Fruit fly (Drosophila melanogaster) whole organism, pupa: Measurements from ENCODE around the gene CG3323.

ENCODE experiments used
- CG10348 ChIP-seq: fragments of 200-800 bp; sonication (Bioruptor generic); IDR thresholded peaks from 2 replicates; pipeline ENCODE4 v1.3.6; 2022; ENCODE audit warnings: missing biosample characterization, missing genetic modification characterization
- CG13204 ChIP-seq: fragments of 200-800 bp; sonication (Bioruptor generic); optimal IDR thresholded peaks from 2 replicates; lab custom pipeline; 2018; ENCODE audit warnings: missing biosample characterization, mild to moderate bottlenecking, missing genetic modification characterization, moderate library complexity
- CG14655 ChIP-seq: fragments of 200-800 bp; sonication (Bioruptor generic); optimal IDR thresholded peaks from 3 replicates; lab custom pipeline; 2017; ENCODE audit warnings: mild to moderate bottlenecking, missing biosample characterization, missing genetic modification reagents, missing genetic modification characterization
- CG15710 ChIP-seq: fragments of 200-800 bp; sonication (Bioruptor generic); optimal IDR thresholded peaks from 2 replicates; lab custom pipeline; 2018; ENCODE audit warnings: missing biosample characterization, mild to moderate bottlenecking, missing genetic modification characterization, moderate library complexity
- CG17806 ChIP-seq: fragments of 200-800 bp; sonication (Bioruptor generic); optimal IDR thresholded peaks from 2 replicates; lab custom pipeline; 2018; ENCODE audit warnings: missing biosample characterization, mild to moderate bottlenecking, missing genetic modification characterization, moderate library complexity
- CG32121 ChIP-seq: fragments of 200-800 bp; sonication (Bioruptor generic); IDR thresholded peaks from 2 replicates; pipeline ENCODE4 v1.3.6; 2022; ENCODE audit warnings: missing biosample characterization, missing genetic modification characterization
- D1 ChIP-seq: fragments of 200-800 bp; sonication (Bioruptor generic); optimal IDR thresholded peaks from 2 replicates; lab custom pipeline; 2018; ENCODE audit warnings: missing biosample characterization, mild to moderate bottlenecking, missing genetic modification characterization, moderate library complexity
- Ets98B ChIP-seq: fragments of 200-800 bp; sonication (Bioruptor generic); IDR thresholded peaks from 2 replicates; pipeline ENCODE4 v1.3.6; 2022; ENCODE audit warnings: missing biosample characterization, missing genetic modification characterization
- Pif1A ChIP-seq: fragments of 200-800 bp; sonication (Bioruptor generic); optimal IDR thresholded peaks from 3 replicates; lab custom pipeline; 2016; ENCODE audit warnings: missing biosample characterization, missing genetic modification characterization
- fd96Ca ChIP-seq: fragments of 200-800 bp; sonication (Bioruptor generic); IDR thresholded peaks from 3 replicates; pipeline ENCODE4 v1.3.6; 2022; ENCODE audit warnings: missing biosample characterization, missing genetic modification characterization

DNA sequence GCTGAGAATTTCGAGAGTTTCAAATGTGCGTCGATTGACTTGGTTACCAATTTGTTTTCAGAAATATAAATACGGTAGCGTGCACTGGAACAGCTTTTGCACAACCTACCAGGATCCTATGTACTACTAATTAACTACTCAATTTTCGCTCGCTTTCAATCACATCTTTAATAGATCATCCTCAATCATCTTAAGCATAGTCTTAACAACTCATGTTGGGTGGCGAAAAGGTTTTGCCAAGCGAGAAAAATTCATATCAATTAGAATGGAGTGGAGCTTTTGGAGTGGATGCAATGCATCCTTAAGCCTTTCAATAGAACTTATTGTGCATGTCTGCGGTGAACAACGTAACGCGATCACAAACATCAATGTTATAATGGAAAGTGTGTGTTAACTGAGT, 1.8 kb upstream of the CG3323 start, which contains the start of gene CG17764:
- TF ChIP-seq CG15710 (tag; lab: Kevin White, UChicago) (no peak), Pif1A (GFP tag; lab: Kevin White, UChicago) (no peak), CG10348 (GFP tag; lab: Robert Waterston, UW) (no peak), CG13204 (GFP tag; lab: Kevin White, UChicago) (no peak), Ets98B (GFP tag; lab: Robert Waterston, UW) (no peak), fd96Ca (GFP tag; lab: Robert Waterston, UW) (no peak), CG14655 (GFP tag; lab: Kevin White, UChicago) (no peak), D1 (tag; lab: Kevin White, UChicago) (no peak), CG17806 (no peak), CG32121 (no peak)
